Worm (Caenorhabditis elegans) whole organism, early embryonic: ENCODE results near the gene C56E6.7.
A peak's percentile ranks its signal among the peaks of the same experiment; 100 is the strongest.

Experiments
- B0310.2 ChIP-seq: sonication (generic microtip); optimal IDR thresholded peaks from 2 replicates; lab custom pipeline; 2016; ENCODE audit warnings: mild to moderate bottlenecking, missing genetic modification characterization, missing compliant biosample characterization
- F13C5.2 ChIP-seq: sonication (generic microtip); optimal IDR thresholded peaks from 2 replicates; lab custom pipeline; 2017; ENCODE audit warnings: mild to moderate bottlenecking, missing genetic modification characterization, inconsistent platforms, missing compliant biosample characterization
- aly-1 ChIP-seq: sonication (generic microtip); optimal IDR thresholded peaks from 2 replicates; lab custom pipeline; 2016; ENCODE audit warnings: missing genetic modification characterization, missing compliant biosample characterization
- ama-1 ChIP-seq: fragments of 150-350 bp; optimal IDR thresholded peaks from 2 replicates; lab custom pipeline; 2014
- ceh-13 ChIP-seq: fragments of 200-800 bp; sonication (Bioruptor generic); optimal IDR thresholded peaks from 2 replicates; lab custom pipeline; 2018; ENCODE audit warnings: mild to moderate bottlenecking, missing genetic modification characterization, missing compliant biosample characterization
- ceh-36 ChIP-seq: sonication (generic microtip); optimal IDR thresholded peaks from 2 replicates; lab custom pipeline; 2016; ENCODE audit warnings: missing genetic modification characterization, inconsistent platforms, missing compliant biosample characterization
- ets-7 ChIP-seq: sonication (generic microtip); optimal IDR thresholded peaks from 2 replicates; lab custom pipeline; 2016; ENCODE audit warnings: missing genotype, missing genetic modification characterization, missing compliant biosample characterization
- flt-1 ChIP-seq: fragments of 200-800 bp; sonication (Bioruptor generic); IDR thresholded peaks from 2 replicates; pipeline ENCODE4 v1.3.6; 2022; ENCODE audit warnings: missing genetic modification characterization, missing compliant biosample characterization
- hmbx-1 ChIP-seq: sonication (generic microtip); optimal IDR thresholded peaks from 2 replicates; lab custom pipeline; 2016; ENCODE audit warnings: mild to moderate bottlenecking, missing genetic modification characterization, missing compliant biosample characterization
- hmg-4 ChIP-seq: fragments of 200-800 bp; sonication (Bioruptor generic); optimal IDR thresholded peaks from 2 replicates; lab custom pipeline; 2018; ENCODE audit warnings: mild to moderate bottlenecking, missing genetic modification characterization, missing compliant biosample characterization
- hnd-1 ChIP-seq: sonication (generic microtip); optimal IDR thresholded peaks from 2 replicates; lab custom pipeline; 2016; ENCODE audit warnings: missing genetic modification characterization, missing compliant biosample characterization
- pes-1 ChIP-seq: fragments of 200-800 bp; sonication (Bioruptor generic); IDR thresholded peaks from 2 replicates; pipeline ENCODE4 v1.3.6; 2022; ENCODE audit warnings: missing genetic modification reagents, missing genetic modification characterization, missing compliant biosample characterization
- scrt-1 ChIP-seq: fragments of 200-800 bp; sonication (Bioruptor generic); IDR thresholded peaks from 2 replicates; pipeline ENCODE4 v1.3.6; 2022; ENCODE audit warnings: missing genetic modification characterization, missing compliant biosample characterization
- sea-1 ChIP-seq: fragments of 200-800 bp; sonication (Bioruptor generic); conservative IDR thresholded peaks from 2 replicates; pipeline ENCODE4 v1.3.6; 2022; ENCODE audit warnings: missing genetic modification characterization, missing compliant biosample characterization
- tbx-11 ChIP-seq: fragments of 200-800 bp; sonication (Bioruptor generic); IDR thresholded peaks from 2 replicates; pipeline ENCODE4 v1.3.6; 2022; ENCODE audit warnings: missing genetic modification characterization, missing compliant biosample characterization
- tbx-37 ChIP-seq: fragments of 200-800 bp; sonication (Bioruptor generic); conservative IDR thresholded peaks from 2 replicates; pipeline ENCODE4 v1.3.6; 2022; ENCODE audit warnings: missing genetic modification reagents, missing genetic modification characterization, missing compliant biosample characterization
- tra-4 ChIP-seq: sonication (generic microtip); optimal IDR thresholded peaks from 2 replicates; lab custom pipeline; 2017; ENCODE audit warnings: missing genetic modification characterization, missing compliant biosample characterization

C56E6.7 gene

ce11 chrII:6493709-6494326, 22.6 kb upstream of the C56E6.7 start:
- 0 out of 2 replicates have a peak, but pooled peaks have one; percentile 5 for TF ChIP-seq tbx-11 (GFP tag; lab: Robert Waterston, UW)
- TF ChIP-seq F13C5.2 (tag; lab: Kevin White, UChicago) = peak; percentile 5
- TF ChIP-seq ceh-36 = no peak

DNA sequence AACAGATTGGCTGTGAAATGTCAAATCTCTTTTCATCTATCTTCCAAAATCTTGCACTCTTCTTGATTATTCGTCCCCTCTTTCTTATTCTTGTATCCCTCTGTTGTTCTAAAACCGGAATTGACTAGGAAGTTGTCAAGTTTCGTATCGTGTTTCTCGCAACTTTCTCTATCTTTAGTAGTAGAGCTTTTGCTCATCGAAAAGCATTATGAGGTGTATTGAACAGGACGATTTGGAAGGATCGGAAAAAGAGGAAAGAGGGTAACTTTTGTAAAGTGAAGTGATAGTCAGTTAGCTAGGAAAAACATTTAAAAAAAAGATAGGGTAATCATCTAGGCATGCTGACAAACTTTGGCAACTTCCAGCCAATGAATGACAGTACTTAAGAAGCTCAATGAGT, 19.9 kb upstream of the C56E6.7 start:
- TF ChIP-seq hmbx-1 (tag; lab: Kevin White, UChicago) = no peak
- TF ChIP-seq ceh-13 = no peak
- no peak for TF ChIP-seq hnd-1 (tag; lab: Kevin White, UChicago)
- no peak for TF ChIP-seq sea-1 (GFP tag; lab: Robert Waterston, UW)
- TF ChIP-seq hmg-4 (GFP tag; lab: Kevin White, UChicago) = no peak
- no peak for TF ChIP-seq tra-4 (tag; lab: Kevin White, UChicago)
- no peak for TF ChIP-seq scrt-1 (GFP tag; lab: Robert Waterston, UW)
- TF ChIP-seq F13C5.2 (tag; lab: Kevin White, UChicago) = no peak
- no peak for TF ChIP-seq ets-7
- TF ChIP-seq B0310.2 (tag; lab: Kevin White, UChicago) = no peak
- no peak for TF ChIP-seq aly-1 (tag; lab: Kevin White, UChicago)
- TF ChIP-seq flt-1 (GFP tag; lab: Robert Waterston, UW) = no peak
- TF ChIP-seq ama-1 (lab: Kevin White, UChicago) = no peak
- no peak for TF ChIP-seq tbx-37 (GFP tag; lab: Robert Waterston, UW)
- no peak for TF ChIP-seq tbx-11 (GFP tag; lab: Robert Waterston, UW)

DNA sequence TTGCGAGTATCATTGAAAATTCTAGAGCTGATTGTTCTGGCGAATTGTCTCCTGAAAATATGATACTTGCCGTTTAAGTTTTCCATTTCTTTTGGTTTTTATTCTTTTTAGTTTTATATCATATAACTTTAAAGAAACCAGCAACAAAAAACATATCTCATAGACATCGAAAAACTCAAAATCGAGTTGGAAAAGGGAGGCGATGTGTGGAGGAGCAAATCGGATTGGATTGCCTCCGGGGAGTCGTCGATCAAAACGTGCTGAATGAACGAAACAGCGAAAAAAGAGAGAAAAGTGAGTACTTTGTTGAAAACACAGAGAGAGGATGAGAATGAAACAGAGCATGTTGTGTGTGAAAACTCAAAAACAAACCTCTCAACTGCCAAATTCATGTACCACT, 19.2 kb upstream of the C56E6.7 start:
- TF ChIP-seq hnd-1 (tag; lab: Kevin White, UChicago) = no peak
- TF ChIP-seq ceh-13 = no peak
- TF ChIP-seq aly-1 (tag; lab: Kevin White, UChicago) = no peak
- TF ChIP-seq ama-1 (lab: Kevin White, UChicago) = no peak
- no peak for TF ChIP-seq scrt-1 (GFP tag; lab: Robert Waterston, UW)
- TF ChIP-seq hmg-4 (GFP tag; lab: Kevin White, UChicago) = no peak
- TF ChIP-seq hmbx-1 (tag; lab: Kevin White, UChicago) = no peak
- no peak for TF ChIP-seq ets-7
- TF ChIP-seq F13C5.2 (tag; lab: Kevin White, UChicago) = no peak
- no peak for TF ChIP-seq tra-4 (tag; lab: Kevin White, UChicago)
- TF ChIP-seq flt-1 (GFP tag; lab: Robert Waterston, UW) = no peak

DNA sequence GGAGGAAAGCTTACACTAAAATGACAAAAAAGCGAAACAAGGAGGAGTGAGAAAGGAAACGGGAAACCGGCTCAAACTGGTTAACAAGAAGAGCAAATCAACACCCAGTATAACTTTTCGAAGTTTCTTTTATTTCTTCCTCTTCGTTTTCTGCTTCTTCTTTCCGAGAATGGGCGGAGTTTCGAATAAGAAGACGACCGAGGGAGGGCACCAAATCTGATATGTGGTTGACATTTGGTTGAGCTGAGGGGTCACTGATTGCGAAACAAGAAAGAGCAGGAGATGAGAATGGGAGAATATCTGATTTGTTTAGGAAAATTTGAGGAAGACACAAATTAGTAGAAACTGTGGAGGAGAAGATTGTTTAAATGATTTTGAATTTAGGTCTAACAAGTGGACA, 17.8 kb upstream of the C56E6.7 start:
- TF ChIP-seq B0310.2 (tag; lab: Kevin White, UChicago) (no peak), F13C5.2 (tag; lab: Kevin White, UChicago) (no peak), tra-4 (tag; lab: Kevin White, UChicago) (no peak), ceh-13 (no peak), tbx-11 (GFP tag; lab: Robert Waterston, UW) (no peak), hmbx-1 (tag; lab: Kevin White, UChicago) (no peak), sea-1 (GFP tag; lab: Robert Waterston, UW) (no peak), ama-1 (lab: Kevin White, UChicago) (no peak), scrt-1 (GFP tag; lab: Robert Waterston, UW) (no peak), ceh-36 (no peak), hnd-1 (tag; lab: Kevin White, UChicago) (no peak), hmg-4 (GFP tag; lab: Kevin White, UChicago) (no peak)

- no peak for TF ChIP-seq F13C5.2 (tag; lab: Kevin White, UChicago)
Measured at ce11 chrII:6499067-6499466, 17.3 kb upstream of the C56E6.7 start, which contains the start of gene twk-49. twk-49 (minus strand) TSS chrII:6499167.

DNA sequence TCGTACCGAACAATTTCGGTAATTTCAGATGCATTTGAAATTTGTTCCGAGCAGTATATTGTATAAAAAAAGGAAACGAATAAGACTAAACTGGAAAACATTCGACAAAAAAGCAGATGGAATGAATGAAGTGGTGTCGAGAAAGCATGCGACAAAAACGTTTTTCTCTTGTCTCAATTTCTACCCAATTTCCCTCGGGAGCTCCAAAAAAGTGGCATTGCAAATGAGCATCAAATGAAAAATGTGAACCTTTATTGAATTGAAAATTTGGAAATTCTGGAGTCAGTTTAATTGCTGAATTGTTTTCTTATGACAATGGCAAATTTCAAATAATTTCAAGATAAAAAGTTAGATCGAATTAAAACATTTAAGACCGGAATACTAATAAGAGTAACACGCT, 16.2 kb upstream of the C56E6.7 start, which contains the start of gene R05G9.5:
Gene R05G9.5 (minus strand): TSS at position 101 of the 400 bp plus-strand sequence.
- no peak for TF ChIP-seq scrt-1 (GFP tag; lab: Robert Waterston, UW)
- no peak for TF ChIP-seq pes-1
- TF ChIP-seq B0310.2 (tag; lab: Kevin White, UChicago) = no peak
- no peak for TF ChIP-seq sea-1 (GFP tag; lab: Robert Waterston, UW)
- no peak for TF ChIP-seq F13C5.2 (tag; lab: Kevin White, UChicago)
- no peak for TF ChIP-seq ets-7
- TF ChIP-seq tbx-37 (GFP tag; lab: Robert Waterston, UW) = no peak
- no peak for TF ChIP-seq flt-1 (GFP tag; lab: Robert Waterston, UW)
- no peak for TF ChIP-seq ceh-13

ce11 chrII:6501420-6501819, 15.0 kb upstream of the C56E6.7 start, which contains the start of gene R05G9.3:
R05G9.3 (minus strand) TSS chrII:6501520.
- no peak for TF ChIP-seq hmbx-1 (tag; lab: Kevin White, UChicago)
- TF ChIP-seq tbx-11 (GFP tag; lab: Robert Waterston, UW) = no peak
- TF ChIP-seq scrt-1 (GFP tag; lab: Robert Waterston, UW) = no peak
- no peak for TF ChIP-seq ceh-13
- TF ChIP-seq ceh-36 = no peak
- no peak for TF ChIP-seq hmg-4 (GFP tag; lab: Kevin White, UChicago)
- TF ChIP-seq ama-1 (lab: Kevin White, UChicago) = no peak
- TF ChIP-seq flt-1 (GFP tag; lab: Robert Waterston, UW) = no peak
- TF ChIP-seq hnd-1 (tag; lab: Kevin White, UChicago) = no peak
- TF ChIP-seq tbx-37 (GFP tag; lab: Robert Waterston, UW) = no peak
- TF ChIP-seq tra-4 (tag; lab: Kevin White, UChicago) = no peak
- no peak for TF ChIP-seq B0310.2 (tag; lab: Kevin White, UChicago)
- TF ChIP-seq F13C5.2 (tag; lab: Kevin White, UChicago) = no peak
- TF ChIP-seq pes-1 = no peak
- no peak for TF ChIP-seq aly-1 (tag; lab: Kevin White, UChicago)
- TF ChIP-seq ets-7 = no peak
